Fruit fly (Drosophila melanogaster) whole organism, embryonic: ENCODE data around the gene RASSF8.
A peak's percentile ranks its signal among the peaks of the same experiment; 100 is the strongest.

ENCODE experiments used
- CG10147 ChIP-seq: fragments of 200-800 bp; sonication (Bioruptor generic); optimal IDR thresholded peaks from 2 replicates; lab custom pipeline; 2019; ENCODE audit warnings: missing biosample characterization, mild to moderate bottlenecking, missing genetic modification characterization, moderate library complexity
- CG10431 ChIP-seq: fragments of 200-800 bp; sonication (Bioruptor generic); optimal IDR thresholded peaks from 3 replicates; lab custom pipeline; 2018; ENCODE audit warnings: missing biosample characterization, mild to moderate bottlenecking, missing genetic modification characterization
- CG10959 ChIP-seq: fragments of 200-800 bp; sonication (Bioruptor generic); IDR thresholded peaks from 2 replicates; pipeline ENCODE4 v1.3.6; 2022; ENCODE audit warnings: missing biosample characterization, missing genetic modification characterization
- CG11247 ChIP-seq: fragments of 200-800 bp; sonication (Bioruptor generic); IDR thresholded peaks from 2 replicates; pipeline ENCODE4 v1.3.6; 2022; ENCODE audit warnings: missing biosample characterization, missing genetic modification characterization
- CG15269 ChIP-seq: fragments of 200-800 bp; sonication (Bioruptor generic); optimal IDR thresholded peaks from 2 replicates; lab custom pipeline; 2018; ENCODE audit warnings: missing biosample characterization, mild to moderate bottlenecking, missing genetic modification characterization, moderate library complexity
- CG15696 ChIP-seq: fragments of 200-800 bp; sonication (Bioruptor generic); optimal IDR thresholded peaks from 2 replicates; lab custom pipeline; 2019; ENCODE audit warnings: missing biosample characterization, mild to moderate bottlenecking, missing genetic modification characterization, moderate library complexity
- CG1602 ChIP-seq: fragments of 200-800 bp; sonication (Bioruptor generic); optimal IDR thresholded peaks from 3 replicates; lab custom pipeline; 2016; ENCODE audit warnings: missing biosample characterization, missing genetic modification characterization
- CG16815 ChIP-seq: fragments of 200-800 bp; sonication (Bioruptor generic); optimal IDR thresholded peaks from 3 replicates; lab custom pipeline; 2017; ENCODE audit warnings: missing biosample characterization, mild to moderate bottlenecking, missing genetic modification characterization
- CG16863 ChIP-seq: fragments of 200-800 bp; sonication (Bioruptor generic); optimal IDR thresholded peaks from 3 replicates; lab custom pipeline; 2016; ENCODE audit warnings: missing biosample characterization, missing genetic modification characterization
- CG17359 ChIP-seq: fragments of 200-800 bp; sonication (Bioruptor generic); optimal IDR thresholded peaks from 3 replicates; lab custom pipeline; 2018; ENCODE audit warnings: missing biosample characterization, mild to moderate bottlenecking, missing genetic modification characterization, moderate library complexity
- CG18262 ChIP-seq: fragments of 200-800 bp; optimal IDR thresholded peaks from 3 replicates; lab custom pipeline; 2019; ENCODE audit warnings: missing biosample characterization, mild to moderate bottlenecking, missing genetic modification characterization, moderate library complexity
- CG3163 ChIP-seq: fragments of 200-800 bp; sonication (Bioruptor generic); optimal IDR thresholded peaks from 3 replicates; lab custom pipeline; 2016; ENCODE audit warnings: missing biosample characterization, missing genetic modification characterization
- CG3281 ChIP-seq: fragments of 200-800 bp; sonication (Bioruptor generic); optimal IDR thresholded peaks from 3 replicates; lab custom pipeline; 2017; ENCODE audit warnings: missing biosample characterization, mild to moderate bottlenecking, missing genetic modification characterization
- CG34224 ChIP-seq: fragments of 200-800 bp; sonication (Bioruptor generic); IDR thresholded peaks from 3 replicates; pipeline ENCODE4 v1.3.6; 2022; ENCODE audit warnings: missing biosample characterization, missing genetic modification characterization; ENCODE audit not compliant: partially characterized antibody
- CG3838 ChIP-seq: fragments of 200-800 bp; sonication (Bioruptor generic); optimal IDR thresholded peaks from 3 replicates; lab custom pipeline; 2016; ENCODE audit warnings: missing biosample characterization, missing genetic modification characterization
- CG4707 ChIP-seq: fragments of 200-800 bp; sonication (Bioruptor generic); optimal IDR thresholded peaks from 2 replicates; lab custom pipeline; 2018; ENCODE audit warnings: missing biosample characterization, mild to moderate bottlenecking, missing genetic modification characterization, moderate library complexity
- CG6654 ChIP-seq: fragments of 200-800 bp; sonication (Bioruptor generic); optimal IDR thresholded peaks from 2 replicates; lab custom pipeline; 2017; ENCODE audit warnings: missing biosample characterization, mild to moderate bottlenecking, missing genetic modification characterization
- CG6854 ChIP-seq: fragments of 200-800 bp; sonication (Bioruptor generic); optimal IDR thresholded peaks from 3 replicates; lab custom pipeline; 2017; ENCODE audit warnings: missing biosample characterization, mild to moderate bottlenecking, missing genetic modification characterization
- CG8944 ChIP-seq: fragments of 200-800 bp; sonication (Bioruptor generic); optimal IDR thresholded peaks from 3 replicates; lab custom pipeline; 2016; ENCODE audit warnings: missing biosample characterization, missing genetic modification characterization
- CHES-1-like ChIP-seq: fragments of 200-800 bp; sonication (Bioruptor generic); optimal IDR thresholded peaks from 2 replicates; lab custom pipeline; 2016; ENCODE audit warnings: missing biosample characterization, missing genetic modification characterization
- Hr3 ChIP-seq: fragments of 200-800 bp; sonication (Bioruptor generic); optimal IDR thresholded peaks from 3 replicates; lab custom pipeline; 2016; ENCODE audit warnings: missing biosample characterization, missing genetic modification characterization
- Kr ChIP-seq: fragments of 200-800 bp; sonication (Bioruptor generic); optimal IDR thresholded peaks from 2 replicates; lab custom pipeline; 2017; ENCODE audit warnings: missing biosample characterization, mild to moderate bottlenecking, missing genetic modification characterization
- Med ChIP-seq: fragments of 200-800 bp; sonication (Bioruptor generic); peaks from one replicate; lab custom pipeline; 2016; ENCODE audit warnings: missing biosample characterization, missing genetic modification characterization, mild to moderate bottlenecking, inconsistent platforms, moderate library complexity
- Nf-YB ChIP-seq: fragments of 200-800 bp; sonication (Bioruptor generic); optimal IDR thresholded peaks from 3 replicates; lab custom pipeline; 2019; ENCODE audit warnings: missing biosample characterization, mild to moderate bottlenecking, missing genetic modification characterization, moderate library complexity
- Oli ChIP-seq: fragments of 200-800 bp; sonication (Bioruptor generic); optimal IDR thresholded peaks from 2 replicates; lab custom pipeline; 2018; ENCODE audit warnings: missing biosample characterization, mild to moderate bottlenecking, missing genetic modification characterization, moderate library complexity
- Pdp1 ChIP-seq, 2 experiments: fragments of 200-800 bp; sonication (Bioruptor generic); optimal IDR thresholded peaks; 3 replicates each; lab custom pipeline; 2016; ENCODE audit warnings: missing biosample characterization in 2 of 2, missing genetic modification characterization in 2 of 2, mild to moderate bottlenecking in 1 of 2, moderate library complexity in 1 of 2
- Rx ChIP-seq: fragments of 200-800 bp; sonication (Bioruptor generic); IDR thresholded peaks from 2 replicates; pipeline ENCODE4 v1.3.6; 2022; ENCODE audit warnings: missing biosample characterization, missing genetic modification characterization
- Taf1 ChIP-seq: fragments of 200-800 bp; sonication (Bioruptor generic); IDR thresholded peaks from 2 replicates; pipeline ENCODE4 v1.3.6; 2022; ENCODE audit warnings: missing biosample characterization, missing genetic modification characterization
- Xbp1 ChIP-seq: fragments of 200-800 bp; sonication (Bioruptor generic); optimal IDR thresholded peaks from 3 replicates; lab custom pipeline; 2016; ENCODE audit warnings: missing biosample characterization, mild to moderate bottlenecking, missing genetic modification characterization
- bab2 ChIP-seq: fragments of 200-800 bp; sonication (Bioruptor generic); optimal IDR thresholded peaks from 2 replicates; lab custom pipeline; 2016; ENCODE audit warnings: missing biosample characterization, missing genetic modification characterization
- caup ChIP-seq: fragments of 200-800 bp; sonication (Bioruptor generic); optimal IDR thresholded peaks from 3 replicates; lab custom pipeline; 2017; ENCODE audit warnings: missing biosample characterization, mild to moderate bottlenecking, missing genetic modification characterization, moderate library complexity; ENCODE audit not compliant: severe bottlenecking
- cwo ChIP-seq: fragments of 200-800 bp; sonication (Bioruptor generic); optimal IDR thresholded peaks from 3 replicates; lab custom pipeline; 2017; ENCODE audit warnings: missing biosample characterization, missing genetic modification characterization, mild to moderate bottlenecking, moderate library complexity, missing genetic modification reagents
- fd96Cb ChIP-seq: fragments of 200-800 bp; sonication (Bioruptor generic); optimal IDR thresholded peaks from 2 replicates; lab custom pipeline; 2018; ENCODE audit warnings: missing biosample characterization, mild to moderate bottlenecking, missing genetic modification characterization, moderate library complexity
- gcm2 ChIP-seq: fragments of 200-800 bp; sonication (Bioruptor generic); optimal IDR thresholded peaks from 2 replicates; lab custom pipeline; 2016; ENCODE audit warnings: missing biosample characterization, missing genetic modification characterization
- gsb-n ChIP-seq: fragments of 200-800 bp; sonication (Bioruptor generic); optimal IDR thresholded peaks from 3 replicates; lab custom pipeline; 2018; ENCODE audit warnings: missing biosample characterization, mild to moderate bottlenecking, missing genetic modification characterization
- h ChIP-seq: fragments of >200 bp; optimal IDR thresholded peaks from 2 replicates; lab custom pipeline; 2017
- lbe ChIP-seq: fragments of 200-800 bp; sonication (Bioruptor generic); optimal IDR thresholded peaks from 2 replicates; lab custom pipeline; 2016; ENCODE audit warnings: missing biosample characterization, mild to moderate bottlenecking, missing genetic modification characterization
- pho ChIP-seq: fragments of 200-800 bp; sonication (Bioruptor generic); optimal IDR thresholded peaks from 2 replicates; lab custom pipeline; 2016; ENCODE audit warnings: missing biosample characterization, missing genetic modification characterization
- pita ChIP-seq: fragments of 200-800 bp; sonication (Bioruptor generic); optimal IDR thresholded peaks from 2 replicates; lab custom pipeline; 2017; ENCODE audit warnings: missing biosample characterization, mild to moderate bottlenecking, missing genetic modification characterization
- pum ChIP-seq: fragments of 200-800 bp; sonication (Bioruptor generic); optimal IDR thresholded peaks from 2 replicates; lab custom pipeline; 2016; ENCODE audit warnings: missing biosample characterization, missing genetic modification characterization
- row ChIP-seq: fragments of 200-800 bp; sonication (Bioruptor generic); IDR thresholded peaks from 3 replicates; pipeline ENCODE4 v1.3.6; 2022; ENCODE audit warnings: missing biosample characterization, missing genetic modification characterization
- sc ChIP-seq, 3 experiments: fragments of >200 bp in 2 of 3; fragments of 200-800 bp in 1 of 3; sonication (Bioruptor generic) in 1 of 3; optimal IDR thresholded peaks; 2 replicates in 2 of 3; 3 replicates in 1 of 3; lab custom pipeline; 2017; ENCODE audit warnings: mild to moderate bottlenecking in 1 of 3, missing biosample characterization in 1 of 3, missing genetic modification characterization in 1 of 3, missing genetic modification reagents in 1 of 3
- slbo ChIP-seq: fragments of 200-800 bp; sonication (Bioruptor generic); IDR thresholded peaks from 2 replicates; pipeline ENCODE4 v1.3.6; 2022; ENCODE audit warnings: missing biosample characterization, missing genetic modification characterization
- slp2 ChIP-seq: fragments of 200-800 bp; sonication (Bioruptor generic); optimal IDR thresholded peaks from 2 replicates; lab custom pipeline; 2016; ENCODE audit warnings: missing biosample characterization, missing genetic modification characterization
- so ChIP-seq: fragments of 200-800 bp; sonication (Bioruptor generic); IDR thresholded peaks from 3 replicates; pipeline ENCODE4 v1.3.6; 2022; ENCODE audit warnings: missing biosample characterization, missing genetic modification characterization
- tap ChIP-seq: fragments of 200-800 bp; optimal IDR thresholded peaks from 3 replicates; lab custom pipeline; 2019; ENCODE audit warnings: missing biosample characterization, mild to moderate bottlenecking, missing genetic modification characterization, moderate library complexity
- tna ChIP-seq: fragments of 200-800 bp; sonication (Bioruptor generic); IDR thresholded peaks from 2 replicates; pipeline ENCODE4 v1.3.6; 2022; ENCODE audit warnings: missing biosample characterization, missing genetic modification characterization; ENCODE audit not compliant: partially characterized antibody
- trem ChIP-seq: fragments of 200-800 bp; optimal IDR thresholded peaks from 3 replicates; lab custom pipeline; 2019; ENCODE audit warnings: missing biosample characterization, mild to moderate bottlenecking, missing genetic modification characterization, moderate library complexity
- unpg ChIP-seq: fragments of 200-800 bp; sonication (Bioruptor generic); optimal IDR thresholded peaks from 3 replicates; lab custom pipeline; 2018; ENCODE audit warnings: missing biosample characterization, mild to moderate bottlenecking, missing genetic modification characterization, moderate library complexity
- vnd ChIP-seq: fragments of 200-800 bp; sonication (Bioruptor generic); IDR thresholded peaks from 3 replicates; pipeline ENCODE4 v1.3.6; 2022; ENCODE audit warnings: missing biosample characterization, missing genetic modification characterization; ENCODE audit not compliant: partially characterized antibody

Gene RASSF8

DNA sequence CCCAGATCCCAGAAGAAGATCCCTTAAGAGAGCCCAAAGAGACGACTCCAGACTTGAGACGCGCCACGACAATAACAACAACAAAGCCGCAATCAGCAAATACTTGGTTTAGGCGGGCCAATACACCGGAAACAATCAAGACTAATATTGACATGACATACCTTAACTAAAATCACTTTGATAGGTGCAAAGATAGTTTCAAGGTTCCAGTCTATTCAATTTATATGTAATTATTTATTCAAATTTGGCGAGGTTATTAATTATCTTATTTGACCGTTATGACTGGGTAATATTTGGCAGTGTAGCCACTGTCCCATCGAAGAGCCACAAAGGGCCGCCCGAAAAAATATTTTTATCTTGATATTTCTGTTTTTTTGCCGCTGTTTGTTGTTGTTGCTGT is 21.1 kb upstream of the RASSF8 start (continued):
- TF ChIP-seq CG10431 (no peak), CG15269 (tag; lab: Kevin White, UChicago) (peak; percentile 42), CHES-1-like (GFP tag; lab: Kevin White, UChicago) (no peak), CG16863 (no peak), CG10147 (GFP tag; lab: Kevin White, UChicago) (no peak), CG15696 (peak; percentile 83), so (GFP tag; lab: Robert Waterston, UW) (peak; percentile 54; the same call in 1 of the 3 replicates), Rx (peak; percentile 45; the same call in 1 of the 2 replicates), vnd (GFP tag; lab: Robert Waterston, UW) (no peak), CG10959 (GFP tag; lab: Robert Waterston, UW) (peak; percentile 56), caup (GFP tag; lab: Kevin White, UChicago) (peak; percentile 0), Hr3 (peak; percentile 23), Med (GFP tag; lab: Kevin White, UChicago) (peak; percentile 84), CG17359 (tag; lab: Kevin White, UChicago) (peak; percentile 57), CG3163 (no peak), CG11247 (no peak), CG6654 (GFP tag; lab: Kevin White, UChicago) (no peak), CG3838 (GFP tag; lab: Kevin White, UChicago) (no peak), unpg (peak; percentile 75), gsb-n (peak; percentile 13), CG16815 (peak; percentile 45), bab2 (GFP tag; lab: Kevin White, UChicago) (peak; percentile 26), pho (GFP tag; lab: Kevin White, UChicago) (no peak), Oli (tag; lab: Kevin White, UChicago) (peak; percentile 60), Pdp1 (GFP tag; optimal IDR thresholded peaks at IDR 0.05; lab: Kevin White, UChicago) (peak; percentile 30 to 39), CG6854 (no peak), tna (GFP tag; lab: Robert Waterston, UW) (no peak), Nf-YB (GFP tag; lab: Kevin White, UChicago) (peak; percentile 8), CG1602 (GFP tag; lab: Kevin White, UChicago) (peak; percentile 43), trem (tag; lab: Kevin White, UChicago) (peak; percentile 52), row (GFP tag; lab: Robert Waterston, UW) (peak; percentile 70), tap (tag; lab: Kevin White, UChicago) (peak; percentile 56), pum (peak; percentile 43), h (no peak), pita (GFP tag; lab: Kevin White, UChicago) (no peak), CG3281 (peak; percentile 14), CG18262 (tag; lab: Kevin White, UChicago) (peak; percentile 73), slbo (GFP tag; lab: Robert Waterston, UW) (peak; percentile 53), CG8944 (GFP tag; lab: Kevin White, UChicago) (peak; percentile 32), fd96Cb (tag; lab: Kevin White, UChicago) (peak; percentile 61), Kr (no peak), slp2 (GFP tag; lab: Kevin White, UChicago) (peak; percentile 11), cwo (GFP tag; lab: Kevin White, UChicago) (peak; percentile 8), sc (optimal IDR thresholded peaks at IDR 0.05; lab: Kevin White, UChicago) (no peak), sc (GFP tag; optimal IDR thresholded peaks at IDR 0.05; lab: Kevin White, UChicago) (peak; percentile 1), CG34224 (GFP tag; lab: Robert Waterston, UW) (no peak), CG4707 (no peak), gcm2 (GFP tag; lab: Kevin White, UChicago) (no peak), Xbp1 (GFP tag; lab: Kevin White, UChicago) (peak; percentile 59), lbe (GFP tag; lab: Kevin White, UChicago) (peak; percentile 96), Taf1 (0 out of 2 replicates have a peak, but pooled peaks have one; percentile 15)
